Worm (Caenorhabditis elegans) whole organism, late embryonic: ENCODE results near the gene R05H11.2.

Source experiments
- C08G9.2 ChIP-seq: sonication (generic microtip); optimal IDR thresholded peaks from 2 replicates; lab custom pipeline; 2016; ENCODE audit warnings: mild to moderate bottlenecking, missing genetic modification characterization, moderate library complexity, missing compliant biosample characterization
- F13H6.1 ChIP-seq: sonication (generic microtip); optimal IDR thresholded peaks from 2 replicates; lab custom pipeline; 2016; ENCODE audit warnings: missing genetic modification characterization, missing compliant biosample characterization
- K09A11.1 ChIP-seq: sonication (generic microtip); optimal IDR thresholded peaks from 2 replicates; lab custom pipeline; 2017; ENCODE audit warnings: antibody characterized with exemption, mild to moderate bottlenecking, missing genetic modification characterization, missing compliant biosample characterization; ENCODE audit not compliant: insufficient read depth
- T23F11.4 ChIP-seq: fragments of 200-800 bp; sonication (Bioruptor generic); optimal IDR thresholded peaks from 2 replicates; lab custom pipeline; 2018; ENCODE audit warnings: mild to moderate bottlenecking, missing genetic modification characterization, missing compliant biosample characterization
- Y22D7AL.16 ChIP-seq: sonication (generic microtip); optimal IDR thresholded peaks from 2 replicates; lab custom pipeline; 2016; ENCODE audit warnings: missing genetic modification characterization, missing compliant biosample characterization
- ahr-1 ChIP-seq: sonication (generic microtip); optimal IDR thresholded peaks from 2 replicates; lab custom pipeline; 2016; ENCODE audit warnings: missing genetic modification characterization, missing compliant biosample characterization
- ama-1 ChIP-seq: fragments of 150-350 bp; optimal IDR thresholded peaks from 2 replicates; lab custom pipeline; 2014
- ceh-18 ChIP-seq: sonication (generic microtip); optimal IDR thresholded peaks from 2 replicates; lab custom pipeline; 2016; ENCODE audit warnings: missing genetic modification characterization, missing compliant biosample characterization
- ceh-19 ChIP-seq: fragments of 200-800 bp; sonication (Bioruptor generic); optimal IDR thresholded peaks from 2 replicates; lab custom pipeline; 2018; ENCODE audit warnings: mild to moderate bottlenecking, missing genetic modification characterization, missing compliant biosample characterization
- ceh-2 ChIP-seq: sonication (generic microtip); optimal IDR thresholded peaks from 2 replicates; lab custom pipeline; 2016; ENCODE audit warnings: missing genotype, missing genetic modification characterization, missing compliant biosample characterization
- ceh-22 ChIP-seq: sonication (generic microtip); optimal IDR thresholded peaks from 2 replicates; lab custom pipeline; 2017; ENCODE audit warnings: missing biosample characterization, missing genetic modification characterization
- ceh-24 ChIP-seq: sonication (generic microtip); optimal IDR thresholded peaks from 2 replicates; lab custom pipeline; 2016; ENCODE audit warnings: mild to moderate bottlenecking, missing genetic modification characterization, missing compliant biosample characterization
- ceh-34 ChIP-seq: sonication (generic microtip); optimal IDR thresholded peaks from 2 replicates; lab custom pipeline; 2016; ENCODE audit warnings: mild to moderate bottlenecking, missing genetic modification characterization, missing compliant biosample characterization
- ceh-48 ChIP-seq: sonication (generic microtip); optimal IDR thresholded peaks from 2 replicates; lab custom pipeline; 2016; ENCODE audit warnings: missing genetic modification characterization, inconsistent platforms, missing compliant biosample characterization
- che-1 ChIP-seq: sonication (generic microtip); optimal IDR thresholded peaks from 2 replicates; lab custom pipeline; 2016; ENCODE audit warnings: mild to moderate bottlenecking, missing genetic modification characterization, missing compliant biosample characterization
- dmd-4 ChIP-seq: sonication (generic microtip); optimal IDR thresholded peaks from 2 replicates; lab custom pipeline; 2016; ENCODE audit warnings: borderline replicate concordance, missing genetic modification characterization, missing compliant biosample characterization
- elt-2 ChIP-seq: sonication (generic microtip); optimal IDR thresholded peaks from 2 replicates; lab custom pipeline; 2016; ENCODE audit warnings: missing genetic modification reagents, missing genetic modification characterization, missing compliant biosample characterization
- elt-4 ChIP-seq: sonication (generic microtip); optimal IDR thresholded peaks from 2 replicates; lab custom pipeline; 2016; ENCODE audit warnings: missing genetic modification characterization, missing compliant biosample characterization
- ets-4 ChIP-seq: sonication (generic microtip); optimal IDR thresholded peaks from 2 replicates; lab custom pipeline; 2016; ENCODE audit warnings: missing genetic modification characterization, missing compliant biosample characterization
- fax-1 ChIP-seq: sonication (generic microtip); optimal IDR thresholded peaks from 2 replicates; lab custom pipeline; 2016; ENCODE audit warnings: missing genotype, missing genetic modification characterization, missing compliant biosample characterization
- fkh-10 ChIP-seq: fragments of 150-350 bp; optimal IDR thresholded peaks from 2 replicates; lab custom pipeline; 2014; ENCODE audit warnings: missing biosample characterization, missing genetic modification reagents, missing genetic modification characterization
- fkh-6 ChIP-seq: sonication (generic microtip); optimal IDR thresholded peaks from 2 replicates; lab custom pipeline; 2016; ENCODE audit warnings: missing genetic modification characterization, missing compliant biosample characterization
- gmeb-2 ChIP-seq: sonication (generic microtip); optimal IDR thresholded peaks from 2 replicates; lab custom pipeline; 2016; ENCODE audit warnings: missing genetic modification characterization, inconsistent platforms, missing compliant biosample characterization
- hlh-13 ChIP-seq: fragments of 200-800 bp; sonication (Bioruptor generic); optimal IDR thresholded peaks from 2 replicates; lab custom pipeline; 2018; ENCODE audit warnings: mild to moderate bottlenecking, missing genetic modification characterization, missing compliant biosample characterization
- hlh-15 ChIP-seq: sonication (generic microtip); optimal IDR thresholded peaks from 2 replicates; lab custom pipeline; 2016; ENCODE audit warnings: missing genetic modification characterization, missing compliant biosample characterization
- hlh-30 ChIP-seq: sonication (generic microtip); optimal IDR thresholded peaks from 2 replicates; lab custom pipeline; 2017; ENCODE audit warnings: antibody characterized with exemption, missing genetic modification characterization, missing compliant biosample characterization; ENCODE audit not compliant: insufficient read depth
- hlh-6 ChIP-seq: sonication (generic microtip); optimal IDR thresholded peaks from 2 replicates; lab custom pipeline; 2016; ENCODE audit warnings: missing genotype, missing genetic modification characterization, missing compliant biosample characterization
- hlh-8 ChIP-seq: sonication (generic microtip); optimal IDR thresholded peaks from 2 replicates; lab custom pipeline; 2016; ENCODE audit warnings: missing genotype, missing genetic modification characterization, missing compliant biosample characterization
- lim-6 ChIP-seq: sonication (generic microtip); optimal IDR thresholded peaks from 2 replicates; lab custom pipeline; 2016; ENCODE audit warnings: missing genetic modification characterization, missing compliant biosample characterization
- madf-2 ChIP-seq: sonication (generic microtip); optimal IDR thresholded peaks from 2 replicates; lab custom pipeline; 2017; ENCODE audit warnings: missing genetic modification characterization, missing compliant biosample characterization
- mec-3 ChIP-seq: sonication (generic microtip); optimal IDR thresholded peaks from 2 replicates; lab custom pipeline; 2016; ENCODE audit warnings: borderline replicate concordance, missing genetic modification characterization, missing compliant biosample characterization
- nfya-1 ChIP-seq: sonication (generic microtip); optimal IDR thresholded peaks from 2 replicates; lab custom pipeline; 2017; ENCODE audit warnings: missing genetic modification characterization, mild to moderate bottlenecking, missing compliant biosample characterization, antibody characterized with exemption, moderate library complexity
- odd-2 ChIP-seq: sonication (generic microtip); optimal IDR thresholded peaks from 2 replicates; lab custom pipeline; 2017; ENCODE audit warnings: antibody characterized with exemption, mild to moderate bottlenecking, missing genetic modification characterization, missing compliant biosample characterization
- pag-3 ChIP-seq: sonication (generic microtip); optimal IDR thresholded peaks from 2 replicates; lab custom pipeline; 2016; ENCODE audit warnings: missing compliant biosample characterization, missing genetic modification characterization, borderline replicate concordance
- pax-1 ChIP-seq: fragments of 150-350 bp; optimal IDR thresholded peaks from 2 replicates; lab custom pipeline; 2014; ENCODE audit warnings: missing biosample characterization, missing genetic modification characterization
- pha-2 ChIP-seq: sonication (generic microtip); optimal IDR thresholded peaks from 2 replicates; lab custom pipeline; 2017; ENCODE audit warnings: mild to moderate bottlenecking, missing genetic modification characterization, missing compliant biosample characterization
- pros-1 ChIP-seq: fragments of 150-350 bp; optimal IDR thresholded peaks from 2 replicates; lab custom pipeline; 2014; ENCODE audit warnings: missing biosample characterization, missing genetic modification reagents, missing genetic modification characterization
- ref-2 ChIP-seq: sonication (generic microtip); optimal IDR thresholded peaks from 2 replicates; lab custom pipeline; 2016; ENCODE audit warnings: missing genetic modification characterization, missing compliant biosample characterization
- rnt-1 ChIP-seq: sonication (generic microtip); optimal IDR thresholded peaks from 2 replicates; lab custom pipeline; 2016; ENCODE audit warnings: missing genetic modification characterization, missing compliant biosample characterization
- sox-4 ChIP-seq: sonication (generic microtip); optimal IDR thresholded peaks from 2 replicates; lab custom pipeline; 2017; ENCODE audit warnings: mild to moderate bottlenecking, missing genetic modification characterization, inconsistent platforms, missing compliant biosample characterization
- syd-9 ChIP-seq: sonication (generic microtip); optimal IDR thresholded peaks from 2 replicates; lab custom pipeline; 2016; ENCODE audit warnings: mild to moderate bottlenecking, missing genetic modification characterization, moderate library complexity, missing compliant biosample characterization
- unc-3 ChIP-seq, 2 experiments: fragments of 200-800 bp in 1 of 2; sonication (Bioruptor generic) in 1 of 2; sonication (generic microtip) in 1 of 2; conservative IDR thresholded peaks in 1 of 2; optimal IDR thresholded peaks in 1 of 2; 2 replicates each; pipeline versions ENCODE4 v1.3.6 to Lab custom; 2016 to 2022; ENCODE audit warnings: missing compliant biosample characterization in 2 of 2, missing genetic modification characterization in 2 of 2, missing genetic modification reagents in 1 of 2
- unc-42 ChIP-seq: sonication (generic microtip); optimal IDR thresholded peaks from 2 replicates; lab custom pipeline; 2016; ENCODE audit warnings: missing genotype, missing genetic modification characterization, missing compliant biosample characterization
- unc-55 ChIP-seq: sonication (generic microtip); optimal IDR thresholded peaks from 2 replicates; lab custom pipeline; 2017; ENCODE audit warnings: missing biosample characterization, missing genetic modification reagents, missing genetic modification characterization
- unc-86 ChIP-seq: sonication (generic microtip); optimal IDR thresholded peaks from 2 replicates; lab custom pipeline; 2016; ENCODE audit warnings: missing genetic modification characterization, missing compliant biosample characterization
- zip-5 ChIP-seq: sonication (generic microtip); optimal IDR thresholded peaks from 2 replicates; lab custom pipeline; 2016; ENCODE audit warnings: missing genetic modification characterization, missing compliant biosample characterization

R05H11.2 gene

ce11 chrIII:6799664-6800063, 1.6 kb downstream of the R05H11.2 start:
- no peak for TF ChIP-seq fax-1
- no peak for TF ChIP-seq hlh-30
- TF ChIP-seq lim-6 = no peak
- TF ChIP-seq pag-3 (tag; lab: Kevin White, UChicago) = no peak
- no peak for TF ChIP-seq pros-1 (tag; lab: Kevin White, UChicago)
- no peak for TF ChIP-seq C08G9.2 (tag; lab: Kevin White, UChicago)
- no peak for TF ChIP-seq unc-55 (GFP tag; lab: Kevin White, UChicago)
- no peak for TF ChIP-seq rnt-1 (tag; lab: Kevin White, UChicago)

ce11 chrIII:6802488-6802887, 4.4 kb downstream of the R05H11.2 start, which contains the start of gene lim-8:
Gene lim-8, plus strand, starts transcription at chrIII:6802788.
- TF ChIP-seq T23F11.4 (GFP tag; lab: Kevin White, UChicago) = no peak
- TF ChIP-seq che-1 (tag; lab: Kevin White, UChicago) = no peak
- TF ChIP-seq elt-4 (tag; lab: Kevin White, UChicago) = no peak
- TF ChIP-seq ceh-2 = no peak
- TF ChIP-seq unc-55 (GFP tag; lab: Kevin White, UChicago) = no peak
- no peak for TF ChIP-seq syd-9 (tag; lab: Kevin White, UChicago)
- TF ChIP-seq lim-6 = no peak
- no peak for TF ChIP-seq hlh-15 (tag; lab: Kevin White, UChicago)
- TF ChIP-seq ahr-1 = no peak
- TF ChIP-seq fax-1 = no peak
- TF ChIP-seq zip-5 (tag; lab: Kevin White, UChicago) = no peak
- TF ChIP-seq unc-3 (GFP tag; conservative IDR thresholded peaks at IDR 0.05; lab: Robert Waterston, UW) = no peak
- TF ChIP-seq unc-3 (tag; optimal IDR thresholded peaks at IDR 0.05; lab: Kevin White, UChicago) = no peak
- no peak for TF ChIP-seq ceh-22 (tag; lab: Kevin White, UChicago)
- no peak for TF ChIP-seq nfya-1 (tag; lab: Kevin White, UChicago)
- TF ChIP-seq elt-2 = no peak
- TF ChIP-seq ama-1 (lab: Kevin White, UChicago) = no peak

- TF ChIP-seq T23F11.4 (GFP tag; lab: Kevin White, UChicago) (no peak), dmd-4 (tag; lab: Kevin White, UChicago) (no peak), pax-1 (tag; lab: Kevin White, UChicago) (no peak), elt-2 (peak; percentile 50), ceh-2 (no peak)
These were observed 5.0 kb downstream of the R05H11.2 start for ce11 chrIII:6803107-6803506.

- TF ChIP-seq unc-86 (tag; lab: Kevin White, UChicago) = peak; percentile 65
- peak; percentile 13 for TF ChIP-seq madf-2 (tag; lab: Kevin White, UChicago)
- no peak for TF ChIP-seq hlh-6 (tag; lab: Kevin White, UChicago)
- TF ChIP-seq hlh-13 (GFP tag; lab: Kevin White, UChicago) = no peak
- TF ChIP-seq mec-3 (tag; lab: Kevin White, UChicago) = no peak
- no peak for TF ChIP-seq odd-2 (tag; lab: Kevin White, UChicago)
- TF ChIP-seq ets-4 (tag; lab: Kevin White, UChicago) = no peak
- no peak for TF ChIP-seq T23F11.4 (GFP tag; lab: Kevin White, UChicago)
- peak; percentile 15 for TF ChIP-seq ref-2
- no peak for TF ChIP-seq Y22D7AL.16 (tag; lab: Kevin White, UChicago)
- TF ChIP-seq ceh-19 = no peak
- TF ChIP-seq syd-9 (tag; lab: Kevin White, UChicago) = no peak
- peak; percentile 4 for TF ChIP-seq hlh-8 (tag; lab: Kevin White, UChicago)
- no peak for TF ChIP-seq ama-1 (lab: Kevin White, UChicago)
- no peak for TF ChIP-seq fkh-10 (GFP tag; lab: Kevin White, UChicago)
- peak; percentile 47 for TF ChIP-seq elt-2
- TF ChIP-seq ceh-2 = no peak
- TF ChIP-seq ceh-48 (tag; lab: Kevin White, UChicago) = no peak
- no peak for TF ChIP-seq unc-42 (tag; lab: Kevin White, UChicago)
- peak; percentile 44 for TF ChIP-seq gmeb-2
- peak; percentile 37 for TF ChIP-seq hlh-15 (tag; lab: Kevin White, UChicago)
- TF ChIP-seq ceh-34 (tag; lab: Kevin White, UChicago) = peak; percentile 7
- TF ChIP-seq ceh-18 (tag; lab: Kevin White, UChicago) = peak; percentile 26
- TF ChIP-seq zip-5 (tag; lab: Kevin White, UChicago) = no peak
- TF ChIP-seq sox-4 (tag; lab: Kevin White, UChicago) = peak; percentile 33
- no peak for TF ChIP-seq ceh-24 (tag; lab: Kevin White, UChicago)
- TF ChIP-seq pha-2 (tag; lab: Kevin White, UChicago) = peak; percentile 29
- TF ChIP-seq K09A11.1 (tag; lab: Kevin White, UChicago) = peak; percentile 58
- no peak for TF ChIP-seq F13H6.1 (tag; lab: Kevin White, UChicago)
- TF ChIP-seq fkh-6 (tag; lab: Kevin White, UChicago) = no peak
- TF ChIP-seq pros-1 (tag; lab: Kevin White, UChicago) = no peak
These were observed 7.3 kb downstream of the R05H11.2 start for ce11 chrIII:6805397-6805796.
